Worm (Caenorhabditis elegans): ENCODE measurements around the gene ccm-2.

Gene ccm-2

DNA sequence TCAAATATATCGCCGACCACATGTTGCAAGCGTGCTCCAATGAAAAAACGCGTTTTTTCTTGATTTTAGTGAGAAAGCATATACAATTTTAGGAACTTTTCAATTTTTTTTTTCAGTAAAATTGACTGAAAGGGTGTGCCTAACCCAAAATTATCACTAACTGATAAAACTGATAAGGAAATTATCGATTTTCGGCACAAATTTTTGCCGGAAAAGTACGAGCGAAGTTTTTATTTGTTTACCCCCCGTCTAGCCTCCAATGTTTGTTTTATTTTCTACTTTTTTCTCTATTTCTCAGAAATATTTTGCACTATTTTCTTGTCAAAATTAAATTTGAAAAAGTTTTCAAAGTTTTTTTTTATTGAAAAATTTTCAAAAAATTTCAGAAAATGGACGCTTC, at the start of gene ccm-2:
Gene ccm-2 (plus strand): TSS at position 387 of the 400 bp plus-strand sequence.
- TF ChIP-seq sea-1 (GFP tag; conservative IDR thresholded peaks at IDR 0.05) (no peak), tbx-11 (GFP tag; IDR thresholded peaks at IDR 0.05) (no peak), F13C5.2 (tag; optimal IDR thresholded peaks at IDR 0.05) (no peak), ets-7 (tag; optimal IDR thresholded peaks at IDR 0.05) (no peak), hnd-1 (tag; optimal IDR thresholded peaks at IDR 0.05) (no peak), scrt-1 (GFP tag; IDR thresholded peaks at IDR 0.05) (no peak), hmbx-1 (tag; optimal IDR thresholded peaks at IDR 0.05) (no peak), ceh-36 (tag; optimal IDR thresholded peaks at IDR 0.05) (no peak), flt-1 (GFP tag; IDR thresholded peaks at IDR 0.05) (no peak), tra-4 (tag; optimal IDR thresholded peaks at IDR 0.05) (no peak), aly-1 (tag; optimal IDR thresholded peaks at IDR 0.05) (no peak), ama-1 (optimal IDR thresholded peaks at IDR 0.05) (no peak), ceh-13 (GFP tag; optimal IDR thresholded peaks at IDR 0.05) (no peak), tbx-37 (GFP tag; conservative IDR thresholded peaks at IDR 0.05) (no peak), B0310.2 (tag; optimal IDR thresholded peaks at IDR 0.05) (no peak), hmg-4 (GFP tag; optimal IDR thresholded peaks at IDR 0.05) (no peak), pes-1 (GFP tag; IDR thresholded peaks at IDR 0.05) (no peak)

DNA sequence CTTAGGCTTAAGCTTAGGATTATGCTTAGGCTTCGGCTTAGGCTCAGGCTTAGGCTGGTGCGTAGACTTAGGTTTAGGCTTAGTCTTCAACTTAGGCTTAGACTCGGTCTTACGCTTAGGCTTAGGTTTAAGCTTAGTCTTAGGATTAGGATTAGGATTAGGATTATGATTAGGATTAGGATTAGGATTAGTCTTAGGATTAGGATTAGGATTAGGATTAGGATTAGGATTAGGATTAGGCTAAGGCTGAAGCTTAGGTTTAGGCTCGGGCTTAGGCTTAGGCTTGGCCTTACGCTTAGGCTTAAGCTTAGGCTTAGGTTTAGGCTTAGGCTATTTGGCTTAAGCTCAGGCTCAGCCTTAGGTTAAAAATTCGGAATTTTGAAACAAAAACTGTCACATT, 49.3 kb upstream of the ccm-2 start:
- TF ChIP-seq ceh-36 (tag; optimal IDR thresholded peaks at IDR 0.05): peak; percentile 96
- no peak for TF ChIP-seq ets-7 (tag; optimal IDR thresholded peaks at IDR 0.05)
- no peak for TF ChIP-seq scrt-1 (GFP tag; IDR thresholded peaks at IDR 0.05)
- no peak for TF ChIP-seq ama-1 (optimal IDR thresholded peaks at IDR 0.05)
- TF ChIP-seq hnd-1 (tag; optimal IDR thresholded peaks at IDR 0.05): no peak

DNA sequence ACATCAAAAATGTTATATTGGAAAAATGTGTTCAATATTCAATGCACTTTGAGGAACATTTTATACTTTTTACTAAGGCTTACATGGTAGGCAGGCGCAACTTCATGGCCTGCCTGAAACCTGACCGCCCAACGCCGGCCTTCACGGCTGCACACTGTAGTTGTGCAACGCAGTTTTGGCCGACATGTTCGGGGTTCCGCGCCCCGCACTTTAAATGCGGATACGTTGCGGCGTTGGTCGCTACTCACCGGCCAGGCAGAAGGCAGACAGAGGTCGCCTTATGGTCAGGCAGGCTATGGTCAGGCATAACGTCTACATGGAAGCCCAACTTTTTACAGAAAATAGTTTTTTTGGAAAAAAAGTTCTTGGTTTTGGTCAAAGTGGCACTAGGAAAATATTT, 43.8 kb upstream of the ccm-2 start:
- TF ChIP-seq ceh-36 (tag; optimal IDR thresholded peaks at IDR 0.05): no peak
- TF ChIP-seq hmg-4 (GFP tag; optimal IDR thresholded peaks at IDR 0.05): no peak
- TF ChIP-seq ets-7 (tag; optimal IDR thresholded peaks at IDR 0.05): no peak
- TF ChIP-seq sea-1 (GFP tag; conservative IDR thresholded peaks at IDR 0.05): no peak
- no peak for TF ChIP-seq scrt-1 (GFP tag; IDR thresholded peaks at IDR 0.05)
- TF ChIP-seq F13C5.2 (tag; optimal IDR thresholded peaks at IDR 0.05): no peak
- TF ChIP-seq tra-4 (tag; optimal IDR thresholded peaks at IDR 0.05): no peak
- TF ChIP-seq B0310.2 (tag; optimal IDR thresholded peaks at IDR 0.05): no peak
- TF ChIP-seq pes-1 (GFP tag; IDR thresholded peaks at IDR 0.05): no peak
- TF ChIP-seq aly-1 (tag; optimal IDR thresholded peaks at IDR 0.05): no peak
- no peak for TF ChIP-seq tbx-11 (GFP tag; IDR thresholded peaks at IDR 0.05)
- TF ChIP-seq flt-1 (GFP tag; IDR thresholded peaks at IDR 0.05): no peak
- no peak for TF ChIP-seq tbx-37 (GFP tag; conservative IDR thresholded peaks at IDR 0.05)
- TF ChIP-seq ceh-13 (GFP tag; optimal IDR thresholded peaks at IDR 0.05): no peak

DNA sequence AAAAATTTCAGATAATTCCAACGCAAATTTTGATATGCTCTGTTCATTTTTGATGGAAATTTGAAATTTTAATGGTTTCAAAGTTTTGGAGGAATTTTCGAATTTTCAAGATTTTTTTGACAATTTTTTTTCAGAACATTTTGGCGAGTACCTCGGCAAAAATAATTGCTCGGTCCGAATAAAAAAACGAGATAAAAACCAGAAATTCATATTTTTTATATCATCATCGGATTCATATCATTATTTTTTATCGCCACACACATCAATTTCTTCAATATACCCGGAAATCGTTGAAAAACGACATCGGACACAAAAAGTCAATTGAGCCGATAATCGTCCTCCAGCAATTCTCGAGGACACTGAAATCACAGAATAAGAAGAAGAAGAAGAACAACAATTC, 42.7 kb upstream of the ccm-2 start:
- TF ChIP-seq tbx-37 (GFP tag; conservative IDR thresholded peaks at IDR 0.05): no peak
- no peak for TF ChIP-seq hmbx-1 (tag; optimal IDR thresholded peaks at IDR 0.05)
- no peak for TF ChIP-seq sea-1 (GFP tag; conservative IDR thresholded peaks at IDR 0.05)
- TF ChIP-seq tbx-11 (GFP tag; IDR thresholded peaks at IDR 0.05): no peak
- no peak for TF ChIP-seq hnd-1 (tag; optimal IDR thresholded peaks at IDR 0.05)
- TF ChIP-seq scrt-1 (GFP tag; IDR thresholded peaks at IDR 0.05): no peak
- no peak for TF ChIP-seq ets-7 (tag; optimal IDR thresholded peaks at IDR 0.05)
- no peak for TF ChIP-seq ceh-36 (tag; optimal IDR thresholded peaks at IDR 0.05)
- TF ChIP-seq ama-1 (optimal IDR thresholded peaks at IDR 0.05): no peak
- no peak for TF ChIP-seq pes-1 (GFP tag; IDR thresholded peaks at IDR 0.05)
- TF ChIP-seq tra-4 (tag; optimal IDR thresholded peaks at IDR 0.05): no peak
- TF ChIP-seq hmg-4 (GFP tag; optimal IDR thresholded peaks at IDR 0.05): no peak
- TF ChIP-seq ceh-13 (GFP tag; optimal IDR thresholded peaks at IDR 0.05): no peak
- no peak for TF ChIP-seq F13C5.2 (tag; optimal IDR thresholded peaks at IDR 0.05)
- TF ChIP-seq flt-1 (GFP tag; IDR thresholded peaks at IDR 0.05): no peak
- no peak for TF ChIP-seq aly-1 (tag; optimal IDR thresholded peaks at IDR 0.05)
- no peak for TF ChIP-seq B0310.2 (tag; optimal IDR thresholded peaks at IDR 0.05)

DNA sequence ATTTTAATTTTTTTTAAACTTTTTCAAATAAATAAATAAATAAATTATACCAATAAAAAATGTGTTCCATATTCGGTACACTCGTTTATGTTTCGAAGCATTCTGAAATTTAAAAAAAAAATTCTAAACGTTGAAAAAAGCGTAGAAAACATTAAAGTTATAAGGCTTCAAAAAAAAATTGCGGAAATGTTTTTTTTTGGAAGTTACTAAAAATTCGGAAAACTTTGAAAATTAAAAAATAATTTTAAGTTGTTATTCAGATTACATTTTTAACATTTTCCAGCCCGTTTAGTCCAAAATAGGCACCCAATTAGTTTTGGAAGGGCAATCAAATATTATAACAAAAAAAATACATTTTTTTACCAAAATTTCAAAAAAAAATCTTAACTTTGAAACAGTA, 30.5 kb upstream of the ccm-2 start, which contains the start of gene Y38C1BA.1:
Gene Y38C1BA.1 (minus strand): TSS at position 101 of the 400 bp plus-strand sequence.
- TF ChIP-seq pes-1 (GFP tag; IDR thresholded peaks at IDR 0.05): no peak
- TF ChIP-seq flt-1 (GFP tag; IDR thresholded peaks at IDR 0.05): no peak
- no peak for TF ChIP-seq hmg-4 (GFP tag; optimal IDR thresholded peaks at IDR 0.05)
- no peak for TF ChIP-seq hnd-1 (tag; optimal IDR thresholded peaks at IDR 0.05)
- no peak for TF ChIP-seq ama-1 (optimal IDR thresholded peaks at IDR 0.05)
- TF ChIP-seq scrt-1 (GFP tag; IDR thresholded peaks at IDR 0.05): no peak
- no peak for TF ChIP-seq aly-1 (tag; optimal IDR thresholded peaks at IDR 0.05)

DNA sequence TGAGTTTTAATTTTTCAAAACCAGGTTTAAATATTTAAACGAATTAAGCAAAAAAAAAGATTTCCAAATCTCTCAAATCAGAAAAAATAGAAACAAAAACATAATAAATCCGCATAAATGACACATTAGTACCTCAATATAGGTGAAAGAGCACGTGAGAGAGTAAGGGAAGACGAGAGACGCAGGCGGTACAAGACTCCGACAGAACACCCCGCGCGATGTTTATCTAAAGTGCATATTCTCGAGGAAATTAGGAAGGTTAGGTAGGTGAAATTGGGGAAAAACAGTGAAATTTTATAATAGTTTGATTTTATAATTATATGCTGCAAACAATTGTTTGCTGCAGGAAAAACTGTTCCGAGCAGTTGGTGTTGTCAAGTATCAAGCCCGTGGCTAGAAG, 29.8 kb upstream of the ccm-2 start:
- no peak for TF ChIP-seq hmbx-1 (tag; optimal IDR thresholded peaks at IDR 0.05)
- TF ChIP-seq pes-1 (GFP tag; IDR thresholded peaks at IDR 0.05): no peak
- TF ChIP-seq ama-1 (optimal IDR thresholded peaks at IDR 0.05): no peak
- no peak for TF ChIP-seq hmg-4 (GFP tag; optimal IDR thresholded peaks at IDR 0.05)

DNA sequence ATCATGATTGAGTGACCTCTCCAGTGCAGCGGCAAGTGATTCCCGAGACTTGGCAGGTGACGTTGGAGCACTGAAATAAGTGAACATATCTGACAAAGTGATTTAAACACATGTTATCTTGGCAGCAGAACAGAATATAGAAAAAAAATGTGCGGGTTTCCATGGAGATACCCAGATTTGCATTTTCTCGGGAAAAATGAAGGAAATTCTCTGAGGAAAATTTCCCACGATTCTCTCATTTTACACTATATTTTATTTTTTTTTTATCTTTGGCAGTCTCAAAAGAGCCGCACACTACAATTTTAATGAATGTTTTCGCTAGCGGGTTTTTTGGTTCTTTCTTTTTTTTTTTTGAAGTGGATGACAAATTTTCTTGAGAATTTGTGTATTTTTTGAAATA, 20.6 kb upstream of the ccm-2 start:
- no peak for TF ChIP-seq aly-1 (tag; optimal IDR thresholded peaks at IDR 0.05)
- TF ChIP-seq ama-1 (optimal IDR thresholded peaks at IDR 0.05): no peak
- TF ChIP-seq tra-4 (tag; optimal IDR thresholded peaks at IDR 0.05): no peak
- no peak for TF ChIP-seq hmbx-1 (tag; optimal IDR thresholded peaks at IDR 0.05)
- TF ChIP-seq ceh-36 (tag; optimal IDR thresholded peaks at IDR 0.05): no peak
- TF ChIP-seq ceh-13 (GFP tag; optimal IDR thresholded peaks at IDR 0.05): no peak
- TF ChIP-seq hnd-1 (tag; optimal IDR thresholded peaks at IDR 0.05): no peak

DNA sequence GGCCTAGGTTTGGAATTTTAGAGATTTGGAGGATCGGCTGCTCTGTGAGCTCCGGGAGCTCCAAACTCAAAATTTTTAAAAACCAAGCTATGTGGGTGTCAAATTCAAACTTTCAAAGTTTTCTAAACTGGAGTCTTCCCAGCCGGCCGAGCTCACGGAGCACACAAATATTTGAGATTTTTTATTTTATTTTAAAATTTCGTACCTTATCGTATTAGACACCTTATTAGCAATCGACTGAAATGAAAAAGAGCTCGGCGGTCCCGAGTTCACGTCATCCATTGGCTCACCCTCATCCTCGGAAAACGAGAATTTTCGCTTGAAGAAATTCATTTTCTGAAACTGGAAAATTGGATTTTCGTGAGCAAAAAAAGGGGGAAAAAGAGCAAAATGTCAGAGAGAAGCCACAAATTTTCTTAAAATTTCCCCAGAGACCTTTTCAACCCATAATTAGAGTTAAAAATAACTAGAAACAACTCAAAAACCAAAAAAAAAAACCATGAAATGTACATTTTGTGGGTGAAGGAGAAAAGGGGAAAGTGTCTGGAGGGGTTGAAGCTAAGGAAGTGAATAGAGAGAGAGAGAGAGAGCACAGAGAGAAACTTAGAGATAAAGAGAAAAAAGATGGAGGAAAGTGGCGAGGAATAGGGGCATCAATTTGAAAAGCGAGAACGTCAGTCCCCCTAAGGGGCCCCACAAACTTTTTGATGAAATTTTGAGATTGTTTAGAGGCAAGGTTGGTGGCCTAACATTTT, 19.5 kb upstream of the ccm-2 start, which contains the start of gene snn-1:
Gene snn-1 (minus strand): TSS at position 355 of the 755 bp plus-strand sequence.
- TF ChIP-seq B0310.2 (tag; optimal IDR thresholded peaks at IDR 0.05) (no peak), hmg-4 (GFP tag; optimal IDR thresholded peaks at IDR 0.05) (no peak), sea-1 (GFP tag; conservative IDR thresholded peaks at IDR 0.05) (no peak), F13C5.2 (tag; optimal IDR thresholded peaks at IDR 0.05) (no peak), ceh-13 (GFP tag; optimal IDR thresholded peaks at IDR 0.05) (no peak), aly-1 (tag; optimal IDR thresholded peaks at IDR 0.05) (no peak), hnd-1 (tag; optimal IDR thresholded peaks at IDR 0.05) (no peak), scrt-1 (GFP tag; IDR thresholded peaks at IDR 0.05) (no peak), tra-4 (tag; optimal IDR thresholded peaks at IDR 0.05) (no peak), ama-1 (optimal IDR thresholded peaks at IDR 0.05) (no peak), ets-7 (tag; optimal IDR thresholded peaks at IDR 0.05) (no peak), flt-1 (GFP tag; IDR thresholded peaks at IDR 0.05) (no peak), hmbx-1 (tag; optimal IDR thresholded peaks at IDR 0.05) (no peak), pes-1 (GFP tag; IDR thresholded peaks at IDR 0.05) (no peak), tbx-11 (GFP tag; IDR thresholded peaks at IDR 0.05) (no peak), ceh-36 (tag; optimal IDR thresholded peaks at IDR 0.05) (no peak), tbx-37 (GFP tag; conservative IDR thresholded peaks at IDR 0.05) (no peak)
